Worm (Caenorhabditis elegans) whole organism, L2 larva: ENCODE measurements around the gene F52G3.1.

Source experiments
- Y55F3AM.14 ChIP-seq: fragments of 200-800 bp; sonication (Bioruptor generic); optimal IDR thresholded peaks from 2 replicates; lab custom pipeline; 2018; ENCODE audit warnings: mild to moderate bottlenecking, missing genetic modification characterization, missing compliant biosample characterization
- alr-1 ChIP-seq: fragments of 150-350 bp; optimal IDR thresholded peaks from 2 replicates; lab custom pipeline; 2014; ENCODE audit warnings: missing biosample characterization, missing genetic modification characterization
- aly-2 ChIP-seq: fragments of 150-350 bp; optimal IDR thresholded peaks from 2 replicates; lab custom pipeline; 2014; ENCODE audit warnings: missing biosample characterization, missing genetic modification characterization
- ama-1 ChIP-seq: fragments of 150-350 bp; optimal IDR thresholded peaks from 2 replicates; lab custom pipeline; 2018; ENCODE audit warnings: inconsistent platforms
- blmp-1 ChIP-seq: sonication (generic microtip); optimal IDR thresholded peaks from 2 replicates; lab custom pipeline; 2017; ENCODE audit warnings: missing genetic modification characterization, mild to moderate bottlenecking, missing compliant biosample characterization, antibody characterized with exemption, moderate library complexity; ENCODE audit not compliant: insufficient read depth
- ceh-16 ChIP-seq: fragments of 150-350 bp; optimal IDR thresholded peaks from 2 replicates; lab custom pipeline; 2014; ENCODE audit warnings: missing biosample characterization, missing genetic modification characterization
- crh-2 ChIP-seq: sonication (generic microtip); optimal IDR thresholded peaks from 2 replicates; lab custom pipeline; 2017; ENCODE audit warnings: missing biosample characterization, missing genetic modification characterization
- egl-27 ChIP-seq: sonication (generic microtip); optimal IDR thresholded peaks from 3 replicates; lab custom pipeline; 2017; ENCODE audit warnings: missing biosample characterization, missing genetic modification reagents, missing genetic modification characterization
- elt-3 ChIP-seq: sonication (generic microtip); optimal IDR thresholded peaks from 2 replicates; lab custom pipeline; 2017; ENCODE audit warnings: missing biosample characterization, missing genetic modification characterization
- fos-1 ChIP-seq: fragments of 150-350 bp; optimal IDR thresholded peaks from 2 replicates; lab custom pipeline; 2014; ENCODE audit warnings: missing biosample characterization, missing genetic modification characterization
- lin-11 ChIP-seq: fragments of 150-350 bp; sonication (generic microtip); optimal IDR thresholded peaks from 2 replicates; lab custom pipeline; 2014; ENCODE audit warnings: missing biosample characterization, missing genetic modification characterization, inconsistent platforms, mixed read lengths
- lin-13 ChIP-seq: fragments of 150-350 bp; optimal IDR thresholded peaks from 2 replicates; lab custom pipeline; 2014; ENCODE audit warnings: missing biosample characterization, missing genetic modification reagents, missing genetic modification characterization
- lin-39 ChIP-seq: fragments of 150-350 bp; optimal IDR thresholded peaks from 2 replicates; lab custom pipeline; 2014; ENCODE audit warnings: missing biosample characterization, missing genetic modification reagents, missing genetic modification characterization
- lsy-2 ChIP-seq, 2 experiments: fragments of 150-350 bp in 1 of 2; sonication (generic microtip) in 1 of 2; optimal IDR thresholded peaks; 2 replicates each; lab custom pipeline; 2014 to 2017; ENCODE audit warnings: missing biosample characterization in 2 of 2, missing genetic modification characterization in 2 of 2
- mab-5 ChIP-seq: fragments of 150-350 bp; optimal IDR thresholded peaks from 2 replicates; lab custom pipeline; 2014; ENCODE audit warnings: missing biosample characterization, missing genetic modification characterization
- nhr-10 ChIP-seq: sonication (generic microtip); optimal IDR thresholded peaks from 2 replicates; lab custom pipeline; 2017; ENCODE audit warnings: missing biosample characterization, missing genetic modification characterization
- nhr-11 ChIP-seq: fragments of 150-350 bp; optimal IDR thresholded peaks from 2 replicates; lab custom pipeline; 2014; ENCODE audit warnings: missing biosample characterization, missing genetic modification characterization
- nhr-129 ChIP-seq: fragments of 150-350 bp; optimal IDR thresholded peaks from 2 replicates; lab custom pipeline; 2014; ENCODE audit warnings: missing biosample characterization, missing genetic modification characterization
- nhr-21 ChIP-seq: fragments of 150-350 bp; optimal IDR thresholded peaks from 2 replicates; lab custom pipeline; 2014; ENCODE audit warnings: missing biosample characterization, missing genetic modification characterization
- nhr-237 ChIP-seq: fragments of 150-350 bp; optimal IDR thresholded peaks from 2 replicates; lab custom pipeline; 2014; ENCODE audit warnings: missing biosample characterization, missing genetic modification characterization
- nhr-25 ChIP-seq: fragments of 150-350 bp; sonication (generic microtip); optimal IDR thresholded peaks from 3 replicates; lab custom pipeline; 2014; ENCODE audit warnings: missing biosample characterization, missing genetic modification characterization
- nhr-6 ChIP-seq: fragments of 150-350 bp; optimal IDR thresholded peaks from 2 replicates; lab custom pipeline; 2014; ENCODE audit warnings: missing biosample characterization, missing genetic modification characterization
- nhr-77 ChIP-seq: fragments of 150-350 bp; optimal IDR thresholded peaks from 2 replicates; lab custom pipeline; 2014; ENCODE audit warnings: missing biosample characterization, missing genetic modification characterization
- peb-1 ChIP-seq: fragments of 150-350 bp; optimal IDR thresholded peaks from 2 replicates; lab custom pipeline; 2014; ENCODE audit warnings: missing biosample characterization, missing genetic modification characterization
- sem-4 ChIP-seq: fragments of 150-350 bp; optimal IDR thresholded peaks from 2 replicates; lab custom pipeline; 2014; ENCODE audit warnings: missing biosample characterization, missing genetic modification reagents, missing genetic modification characterization
- skn-1 ChIP-seq: sonication (generic microtip); optimal IDR thresholded peaks from 2 replicates; lab custom pipeline; 2017; ENCODE audit warnings: missing biosample characterization, missing genetic modification characterization
- sma-3 ChIP-seq: sonication (generic microtip); optimal IDR thresholded peaks from 2 replicates; lab custom pipeline; 2016; ENCODE audit warnings: missing genetic modification reagents, missing genetic modification characterization, missing compliant biosample characterization
- sma-9 ChIP-seq, 2 experiments: fragments of 150-350 bp in 1 of 2; sonication (generic microtip) in 1 of 2; optimal IDR thresholded peaks; 2 replicates each; lab custom pipeline; 2014 to 2016; ENCODE audit warnings: missing genetic modification characterization in 2 of 2, mild to moderate bottlenecking in 1 of 2, missing biosample characterization in 1 of 2, missing compliant biosample characterization in 1 of 2, missing genetic modification reagents in 1 of 2, moderate library complexity in 1 of 2
- snpc-4 ChIP-seq: fragments of 150-350 bp; optimal IDR thresholded peaks from 2 replicates; lab custom pipeline; 2014; ENCODE audit warnings: missing biosample characterization, missing genetic modification characterization
- unc-39 ChIP-seq: fragments of 150-350 bp; optimal IDR thresholded peaks from 2 replicates; lab custom pipeline; 2014; ENCODE audit warnings: missing biosample characterization, missing genetic modification characterization
- unc-55 ChIP-seq: fragments of 150-350 bp; sonication (generic microtip); optimal IDR thresholded peaks from 3 replicates; lab custom pipeline; 2014; ENCODE audit warnings: missing biosample characterization, missing genetic modification reagents, missing genetic modification characterization
- unc-62 ChIP-seq: fragments of 150-350 bp; optimal IDR thresholded peaks from 2 replicates; lab custom pipeline; 2014; ENCODE audit warnings: missing biosample characterization, missing genetic modification reagents, missing genetic modification characterization
- zag-1 ChIP-seq: fragments of 150-350 bp; optimal IDR thresholded peaks from 2 replicates; lab custom pipeline; 2014; ENCODE audit warnings: missing biosample characterization, missing genetic modification characterization
- ztf-11 ChIP-seq: sonication (generic microtip); optimal IDR thresholded peaks from 2 replicates; lab custom pipeline; 2017; ENCODE audit warnings: missing biosample characterization, missing genetic modification characterization
- ztf-4 ChIP-seq: fragments of 150-350 bp; optimal IDR thresholded peaks from 2 replicates; lab custom pipeline; 2014; ENCODE audit warnings: missing biosample characterization, missing genetic modification characterization

F52G3.1 gene

DNA sequence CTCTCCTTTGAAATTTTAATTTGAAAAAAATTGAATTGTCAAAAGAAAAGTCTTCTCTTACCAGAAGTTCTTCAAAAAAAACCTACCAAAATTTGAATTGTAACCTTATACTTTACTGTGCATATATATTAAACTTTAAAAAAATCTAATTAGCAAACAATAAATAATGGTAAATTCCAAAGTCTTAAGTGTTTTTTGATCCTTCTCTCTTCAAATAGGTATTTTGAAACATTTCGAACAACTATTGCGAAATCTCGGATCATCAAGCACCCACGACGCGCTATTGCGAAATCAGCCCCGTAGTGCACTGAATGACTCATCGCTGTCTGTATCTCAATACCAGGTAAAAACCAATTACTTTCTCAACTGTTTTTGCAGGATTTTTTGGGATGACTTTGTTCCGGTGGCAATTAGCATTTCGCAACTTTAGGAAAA lies 33.0 kb upstream of the F52G3.1 start (continued):
- TF ChIP-seq nhr-11 (tag; lab: Kevin White, UChicago), result peak; percentile 90

DNA sequence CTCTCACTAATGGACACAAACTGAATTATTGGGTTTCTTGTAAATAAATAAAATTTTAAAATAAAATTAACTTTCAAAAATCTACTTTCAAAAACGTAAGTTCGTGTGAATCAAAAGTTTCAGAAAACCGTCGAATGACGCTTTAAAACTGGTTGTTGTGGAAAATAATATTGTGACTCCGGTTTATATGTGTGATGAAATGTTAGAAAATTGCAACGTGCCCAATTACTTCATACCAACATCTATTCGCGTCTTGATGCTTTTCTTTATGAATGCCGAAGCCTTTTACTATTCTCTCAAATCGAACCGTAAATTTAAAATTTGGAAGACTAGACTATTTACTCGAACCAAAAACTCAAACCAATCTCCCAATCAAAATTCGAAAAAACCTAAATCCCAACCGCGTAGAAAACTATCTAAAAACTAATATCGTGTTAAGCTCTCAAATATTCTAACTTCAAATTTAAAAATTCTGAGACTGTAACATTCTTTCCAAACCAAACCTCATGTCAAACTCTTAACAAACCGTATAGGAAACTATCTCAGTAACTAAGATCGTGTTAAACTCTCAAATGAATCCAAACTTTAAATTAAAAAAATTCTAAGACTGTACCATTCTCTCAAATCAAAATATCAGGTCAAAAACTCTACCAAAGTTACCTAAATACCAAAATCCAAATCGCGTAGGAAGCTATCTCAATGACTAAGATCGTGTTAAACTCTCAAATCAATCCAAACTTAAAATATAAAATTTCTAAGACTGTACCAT lies 32.2 kb upstream of the F52G3.1 start:
- no peak for TF ChIP-seq lin-11 (tag; lab: Kevin White, UChicago)
- peak; percentile 37 to 43 for TF ChIP-seq lsy-2 (tag; optimal IDR thresholded peaks at IDR 0.05; lab: Kevin White, UChicago)
- no peak for TF ChIP-seq nhr-6 (tag; lab: Kevin White, UChicago)
- no peak for TF ChIP-seq crh-2
- no peak for TF ChIP-seq aly-2
- TF ChIP-seq nhr-11 (tag; lab: Kevin White, UChicago), result no peak
- TF ChIP-seq alr-1 (tag; lab: Kevin White, UChicago), result no peak
- no peak for TF ChIP-seq fos-1 (tag; lab: Kevin White, UChicago)
- TF ChIP-seq lin-13 (GFP tag; lab: Kevin White, UChicago), result peak; percentile 81
- peak; percentile 96 for TF ChIP-seq nhr-129
- TF ChIP-seq zag-1, result no peak
- TF ChIP-seq nhr-237 (tag; lab: Kevin White, UChicago), result peak; percentile 13
- TF ChIP-seq nhr-21 (tag; lab: Kevin White, UChicago), result no peak
- TF ChIP-seq sem-4 (tag; lab: Kevin White, UChicago), result peak; percentile 66
- TF ChIP-seq ztf-4 (tag; lab: Kevin White, UChicago), result peak; percentile 87
- TF ChIP-seq sma-3 (GFP tag; lab: Kevin White, UChicago), result no peak
- TF ChIP-seq unc-62, result no peak
- TF ChIP-seq sma-9 (GFP tag; optimal IDR thresholded peaks at IDR 0.05; lab: Kevin White, UChicago), result peak; percentile 40
- no peak for TF ChIP-seq sma-9 (tag; optimal IDR thresholded peaks at IDR 0.05; lab: Kevin White, UChicago)
- no peak for TF ChIP-seq elt-3 (tag; lab: Kevin White, UChicago)
- no peak for TF ChIP-seq blmp-1
- TF ChIP-seq mab-5 (tag; lab: Kevin White, UChicago), result no peak
- peak; percentile 18 for TF ChIP-seq nhr-77 (tag; lab: Kevin White, UChicago)
- no peak for TF ChIP-seq Y55F3AM.14
- TF ChIP-seq lin-39, result no peak
- no peak for TF ChIP-seq peb-1 (tag; lab: Kevin White, UChicago)
- peak; percentile 33 for TF ChIP-seq nhr-10
- no peak for TF ChIP-seq snpc-4 (tag; lab: Kevin White, UChicago)
- TF ChIP-seq nhr-25, result peak; percentile 67
- TF ChIP-seq skn-1 (tag; lab: Kevin White, UChicago), result peak; percentile 44
- TF ChIP-seq ceh-16 (tag; lab: Kevin White, UChicago), result no peak
- TF ChIP-seq ama-1, result peak; percentile 99
- no peak for TF ChIP-seq ztf-11
- TF ChIP-seq, all 48 proteins: peak for 12

DNA sequence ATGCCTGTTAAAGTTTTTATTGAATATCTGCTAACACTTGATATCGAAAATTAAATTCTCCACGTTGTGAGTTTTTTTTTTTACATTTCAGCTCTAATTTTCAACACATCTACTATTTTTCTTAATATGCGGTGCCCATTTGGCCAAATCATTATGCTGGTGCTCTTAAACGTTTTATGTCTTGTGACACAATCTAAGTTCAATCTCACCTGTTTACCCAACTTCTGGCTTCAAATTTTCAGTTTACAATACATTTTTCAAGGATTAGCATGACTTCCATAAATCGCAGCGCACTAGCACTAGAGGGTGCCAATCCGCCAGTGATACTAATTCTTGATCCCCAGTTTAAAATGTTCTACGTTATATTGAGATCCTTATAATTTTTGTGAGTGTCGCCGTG lies 21.4 kb upstream of the F52G3.1 start:
- TF ChIP-seq nhr-6 (tag; lab: Kevin White, UChicago) (no peak), nhr-11 (tag; lab: Kevin White, UChicago) (no peak), nhr-237 (tag; lab: Kevin White, UChicago) (no peak), fos-1 (tag; lab: Kevin White, UChicago) (no peak)

DNA sequence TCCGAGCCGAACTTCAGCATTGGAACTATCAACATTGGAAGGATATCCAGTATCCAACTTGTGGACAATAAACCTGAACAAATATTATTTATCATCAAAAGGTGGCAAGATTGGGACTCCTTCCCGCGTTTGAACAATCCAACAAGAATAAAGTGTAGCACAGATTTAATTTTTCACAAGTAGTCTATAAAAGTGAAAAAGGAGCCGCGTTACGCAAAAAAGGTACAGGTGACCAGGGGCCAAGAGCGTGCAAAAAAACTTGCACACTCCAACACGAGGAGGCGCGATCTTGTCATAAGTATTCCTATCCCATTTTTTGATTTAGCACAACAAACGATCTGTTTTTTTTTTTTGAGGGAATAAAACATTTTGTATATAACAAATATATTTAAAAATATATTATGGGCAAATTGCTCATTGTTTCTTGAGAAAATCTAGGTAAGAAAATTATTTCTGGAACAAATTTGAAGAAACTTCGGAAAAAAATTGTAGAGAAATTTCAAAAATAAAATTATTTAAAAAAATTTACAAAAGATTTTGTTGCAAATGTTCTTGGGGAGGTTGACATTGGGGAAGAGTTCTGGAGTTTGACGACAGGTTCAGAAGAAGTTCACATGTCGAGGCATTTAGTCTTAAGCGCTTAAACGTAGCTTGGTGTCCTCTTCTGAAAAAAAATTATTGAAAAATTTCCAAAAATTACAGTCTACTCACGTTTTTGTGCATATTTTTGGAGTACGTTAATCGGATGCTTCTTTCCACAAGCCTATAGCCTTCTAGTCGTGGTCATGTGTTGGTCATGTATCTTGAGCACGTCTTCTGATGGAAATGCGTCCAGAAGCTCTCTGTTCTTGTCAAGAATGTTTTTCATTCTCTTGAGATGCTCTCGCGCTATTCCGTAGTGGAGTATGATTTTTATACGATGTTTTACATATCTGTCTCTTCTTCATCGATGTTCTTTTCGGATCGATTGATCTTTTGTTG lies 19.4 kb upstream of the F52G3.1 start:
- TF ChIP-seq unc-39 (tag; lab: Kevin White, UChicago), result no peak
- no peak for TF ChIP-seq blmp-1
- TF ChIP-seq sma-9 (GFP tag; optimal IDR thresholded peaks at IDR 0.05; lab: Kevin White, UChicago), result no peak
- TF ChIP-seq sma-9 (tag; optimal IDR thresholded peaks at IDR 0.05; lab: Kevin White, UChicago), result no peak
- TF ChIP-seq unc-55 (GFP tag; lab: Kevin White, UChicago), result peak; percentile 5
- TF ChIP-seq ama-1, result peak; percentile 92
- TF ChIP-seq unc-62, result no peak
- no peak for TF ChIP-seq snpc-4 (tag; lab: Kevin White, UChicago)
- TF ChIP-seq ztf-4 (tag; lab: Kevin White, UChicago), result no peak
- no peak for TF ChIP-seq egl-27 (tag; lab: Kevin White, UChicago)
- no peak for TF ChIP-seq sma-3 (GFP tag; lab: Kevin White, UChicago)
- peak; percentile 32 for TF ChIP-seq nhr-129
- TF ChIP-seq, all 48 proteins: peak for 3
